Worm (Caenorhabditis elegans) whole organism, L4 larva: ENCODE results near the gene Y54G2A.18.

Experiments
- aha-1 ChIP-seq: fragments of 150-350 bp; peaks from one replicate; lab custom pipeline; 2014; ENCODE audit warnings: missing biosample characterization, missing genetic modification characterization
- aly-2 ChIP-seq: sonication (generic microtip); optimal IDR thresholded peaks from 2 replicates; lab custom pipeline; 2018; ENCODE audit warnings: missing biosample characterization, missing genetic modification characterization
- nhr-41 ChIP-seq: fragments of 200-800 bp; sonication (Bioruptor generic); IDR thresholded peaks from 2 replicates; pipeline ENCODE4 v1.3.6; 2022; ENCODE audit warnings: missing genetic modification reagents, missing genetic modification characterization, missing compliant biosample characterization
- pqm-1 ChIP-seq: sonication (generic microtip); optimal IDR thresholded peaks from 2 replicates; lab custom pipeline; 2017; ENCODE audit warnings: missing biosample characterization, missing genetic modification characterization
- ztf-11 ChIP-seq: fragments of 150-350 bp; optimal IDR thresholded peaks from 2 replicates; lab custom pipeline; 2014; ENCODE audit warnings: missing biosample characterization, missing genetic modification characterization

DNA sequence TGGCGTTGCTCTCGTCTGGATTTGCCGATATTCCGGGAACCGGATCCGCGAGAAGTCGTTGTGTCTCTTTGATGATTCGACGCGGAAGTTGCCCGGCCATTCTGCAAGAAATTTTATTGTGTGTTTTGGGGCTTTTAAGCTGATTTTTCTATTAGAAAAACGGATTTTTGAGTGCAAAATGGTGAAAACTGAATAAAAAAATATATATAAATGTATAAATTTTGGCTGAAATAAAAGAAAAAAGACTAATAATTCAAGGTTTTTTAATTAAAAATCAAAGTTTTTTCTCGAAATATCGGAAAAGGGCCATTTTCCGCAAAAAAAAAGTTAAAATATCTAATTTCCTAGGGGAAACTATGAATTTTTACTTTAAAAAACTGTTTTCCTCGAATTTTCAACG, 33.3 kb upstream of the Y54G2A.18 start, which contains the start of gene ubc-13:
- no peak for TF ChIP-seq ztf-11 (tag; lab: Kevin White, UChicago)
- TF ChIP-seq nhr-41 (GFP tag; lab: Robert Waterston, UW), result no peak
- no peak for TF ChIP-seq aly-2
- TF ChIP-seq pqm-1, result no peak
- no peak for TF ChIP-seq aha-1
